Fruit fly (Drosophila melanogaster) whole organism, prepupa: ENCODE results near the gene Faa.

ENCODE experiments used
- CG16779 ChIP-seq: fragments of 200-800 bp; sonication (Bioruptor generic); optimal IDR thresholded peaks from 3 replicates; lab custom pipeline; 2017; ENCODE audit warnings: missing biosample characterization, mild to moderate bottlenecking, missing genetic modification characterization
- CG32006 ChIP-seq: fragments of 200-800 bp; sonication (Bioruptor generic); optimal IDR thresholded peaks from 3 replicates; lab custom pipeline; 2017; ENCODE audit warnings: missing biosample characterization, mild to moderate bottlenecking, missing genetic modification characterization
- CG6276 ChIP-seq: fragments of 200-800 bp; sonication (Bioruptor generic); optimal IDR thresholded peaks from 2 replicates; lab custom pipeline; 2017; ENCODE audit warnings: missing biosample characterization, mild to moderate bottlenecking, missing genetic modification characterization
- CG6808 ChIP-seq: fragments of 200-800 bp; sonication (Bioruptor generic); optimal IDR thresholded peaks from 3 replicates; lab custom pipeline; 2017; ENCODE audit warnings: missing biosample characterization, missing genetic modification characterization, mild to moderate bottlenecking, moderate library complexity, missing genetic modification reagents
- CG8119 ChIP-seq: fragments of 200-800 bp; sonication (Bioruptor generic); IDR thresholded peaks from 3 replicates; pipeline ENCODE4 v1.3.6; 2022; ENCODE audit warnings: missing biosample characterization, missing genetic modification characterization
- lz ChIP-seq: fragments of 200-800 bp; sonication (Bioruptor generic); optimal IDR thresholded peaks from 3 replicates; lab custom pipeline; 2016; ENCODE audit warnings: missing biosample characterization, missing genetic modification characterization
- pdm3 ChIP-seq: fragments of 200-800 bp; sonication (Bioruptor generic); optimal IDR thresholded peaks from 3 replicates; lab custom pipeline; 2016; ENCODE audit warnings: missing biosample characterization, missing genetic modification characterization
- salr ChIP-seq, 2 experiments: fragments of 200-800 bp; sonication (Bioruptor generic); optimal IDR thresholded peaks; 3 replicates each; lab custom pipeline; 2016 to 2018; ENCODE audit warnings: missing biosample characterization in 2 of 2, missing genetic modification characterization in 2 of 2, mild to moderate bottlenecking in 1 of 2
- svp ChIP-seq: fragments of 200-800 bp; sonication (Bioruptor generic); peaks from one replicate; lab custom pipeline; 2016; ENCODE audit warnings: missing biosample characterization, missing genetic modification characterization

- TF ChIP-seq CG8119 (GFP tag; lab: Robert Waterston, UW) (peak; percentile 29; the same call in 1 of the 3 replicates), pdm3 (GFP tag; lab: Kevin White, UChicago) (no peak), lz (GFP tag; lab: Kevin White, UChicago) (no peak), salr (GFP tag; optimal IDR thresholded peaks at IDR 0.05; lab: Kevin White, UChicago) (no peak), CG6276 (no peak), CG32006 (GFP tag; lab: Kevin White, UChicago) (no peak), CG6808 (GFP tag; lab: Kevin White, UChicago) (no peak), svp (peak; percentile 14), CG16779 (tag; lab: Kevin White, UChicago) (no peak)
Measured at dm6 chr3L:4059293-4059820, 14.4 kb downstream of the Faa start, which contains the start of gene Ugt305A1.
